Worm (Caenorhabditis elegans): ENCODE data around the gene grl-29.

DNA sequence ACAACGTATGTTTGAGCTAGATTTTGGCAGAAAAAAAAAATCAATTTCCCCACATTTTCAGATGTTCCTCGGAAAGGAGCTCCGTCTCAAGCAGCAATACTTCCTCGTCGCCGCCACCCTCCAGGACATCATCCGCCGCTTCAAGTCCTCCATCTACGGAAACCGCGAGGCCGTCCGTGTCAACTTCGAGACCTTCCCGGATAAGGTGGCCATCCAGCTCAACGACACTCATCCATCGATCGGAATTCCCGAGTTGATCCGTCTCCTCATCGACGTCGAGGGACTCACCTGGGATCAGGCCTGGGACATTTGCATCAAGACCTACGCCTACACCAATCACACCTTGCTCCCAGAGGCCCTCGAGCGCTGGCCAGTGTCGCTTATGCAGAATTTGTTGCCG is 27.6 kb upstream of the grl-29 start:
- TF ChIP-seq ama-1 (optimal IDR thresholded peaks at IDR 0.05): no peak
- no peak for TF ChIP-seq ama-1 (GFP tag; optimal IDR thresholded peaks at IDR 0.05)
- TF ChIP-seq nhr-80 (tag; optimal IDR thresholded peaks at IDR 0.05): no peak
- no peak for TF ChIP-seq pha-4 (tag; optimal IDR thresholded peaks at IDR 0.05)
- TF ChIP-seq B0035.1 (tag; optimal IDR thresholded peaks at IDR 0.05): no peak
- TF ChIP-seq somi-1 (GFP tag; optimal IDR thresholded peaks at IDR 0.05): no peak
- TF ChIP-seq tbp1 (GFP tag; optimal IDR thresholded peaks at IDR 0.05): no peak
- TF ChIP-seq dpl-1 (GFP tag; optimal IDR thresholded peaks at IDR 0.05): no peak
- TF ChIP-seq F33H1.4 (GFP tag; IDR thresholded peaks at IDR 0.05): no peak
- TF ChIP-seq mxl-1 (tag; optimal IDR thresholded peaks at IDR 0.05): no peak
- no peak for TF ChIP-seq ztf-3 (GFP tag; optimal IDR thresholded peaks at IDR 0.05)
- no peak for TF ChIP-seq B0261.1 (tag; optimal IDR thresholded peaks at IDR 0.05)
- no peak for TF ChIP-seq T07F8.4 (tag; optimal IDR thresholded peaks at IDR 0.05)
- TF ChIP-seq hlh-26 (GFP tag; conservative IDR thresholded peaks at IDR 0.05): no peak
- TF ChIP-seq lir-1 (GFP tag; conservative IDR thresholded peaks at IDR 0.05): no peak

Data from whole organism, young adult.